Worm (Caenorhabditis elegans): ENCODE measurements around the gene hmg-1.1.

- TF ChIP-seq ztf-23 (GFP tag; IDR thresholded peaks at IDR 0.05) (no peak), med-1 (GFP tag; optimal IDR thresholded peaks at IDR 0.05; ENCODE audit: insufficient read depth) (no peak)
Observed at ce11 chrII:14237245-14237806, 13.2 kb upstream of the hmg-1.1 start.
